1 worm cellular context compared by ENCODE assay signal in genomic region chrII:1819944-1820570, ce11.
TF ChIP-seq lines count a peak whose summit lies in the region.

Gene fbxc-19, plus strand, starts transcription at chrII:1820479.

TF ChIP-seq in whole organism, L1 larva, 84 proteins besides CTCF, POLR2A, EP300 and RAD21 (continued from another document):
- TF ChIP-seq lin-14 (GFP tag; optimal IDR thresholded peaks at IDR 0.05; lab: Kevin White, UChicago) (peak; percentile 73), lsy-2 (tag; optimal IDR thresholded peaks at IDR 0.05; lab: Kevin White, UChicago) (peak; percentile 67 to 79), mef-2 (tag; optimal IDR thresholded peaks at IDR 0.05; lab: Kevin White, UChicago) (no peak), lin-13 (GFP tag; optimal IDR thresholded peaks at IDR 0.05; lab: Kevin White, UChicago) (peak; percentile 40), lin-35 (GFP tag; optimal IDR thresholded peaks at IDR 0.05; lab: Kevin White, UChicago) (peak; percentile 47 to 82), mep-1 (tag; optimal IDR thresholded peaks at IDR 0.05; lab: Kevin White, UChicago) (peak; percentile 58), hpl-2 (GFP tag; optimal IDR thresholded peaks at IDR 0.05; lab: Kevin White, UChicago) (peak; percentile 45), nhr-71 (tag; optimal IDR thresholded peaks at IDR 0.05; lab: Kevin White, UChicago) (peak; percentile 72), aly-2 (tag; optimal IDR thresholded peaks at IDR 0.05; lab: Kevin White, UChicago) (no peak), egl-13 (tag; optimal IDR thresholded peaks at IDR 0.05; lab: Kevin White, UChicago) (no peak)
TF ChIP-seq in whole organism, L1 larva: peak in this region for 38.
